Worm (Caenorhabditis elegans) whole organism, early embryonic: ENCODE data around the gene spp-11.

Source experiments
- ama-1 ChIP-seq: fragments of 150-350 bp; optimal IDR thresholded peaks from 2 replicates; lab custom pipeline; 2014
- ceh-36 ChIP-seq: sonication (generic microtip); optimal IDR thresholded peaks from 2 replicates; lab custom pipeline; 2016; ENCODE audit warnings: missing genetic modification characterization, inconsistent platforms, missing compliant biosample characterization
- pes-1 ChIP-seq: fragments of 200-800 bp; sonication (Bioruptor generic); IDR thresholded peaks from 2 replicates; pipeline ENCODE4 v1.3.6; 2022; ENCODE audit warnings: missing genetic modification reagents, missing genetic modification characterization, missing compliant biosample characterization
- tbx-11 ChIP-seq: fragments of 200-800 bp; sonication (Bioruptor generic); IDR thresholded peaks from 2 replicates; pipeline ENCODE4 v1.3.6; 2022; ENCODE audit warnings: missing genetic modification characterization, missing compliant biosample characterization

DNA sequence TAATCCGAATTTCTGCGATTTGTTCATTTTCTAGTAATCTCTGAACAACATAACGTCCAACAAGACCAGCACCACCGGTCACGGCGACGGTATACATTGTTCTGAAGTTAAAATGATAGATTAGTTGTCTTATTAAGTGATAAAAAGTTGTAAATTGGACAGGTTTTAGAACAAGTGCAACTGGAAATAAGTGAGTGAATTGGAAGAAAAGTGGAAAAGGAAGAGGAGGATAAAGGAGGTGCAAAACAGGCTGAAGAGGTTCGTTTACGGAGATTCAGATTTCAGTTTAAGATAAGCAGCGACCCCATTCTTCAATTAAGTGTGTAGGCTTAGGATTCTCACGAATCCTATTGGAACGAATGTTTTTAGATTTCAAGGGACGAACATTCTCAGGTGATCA is 48.3 kb downstream of the spp-11 start, which contains the start of gene C32D5.12:
- TF ChIP-seq pes-1 (GFP tag; lab: Robert Waterston, UW): no peak
- TF ChIP-seq ama-1 (lab: Kevin White, UChicago): no peak
- TF ChIP-seq tbx-11 (GFP tag; lab: Robert Waterston, UW): no peak
- TF ChIP-seq ceh-36 (tag; lab: Kevin White, UChicago): no peak
